Worm (Caenorhabditis elegans): ENCODE results near the gene srw-55.

DNA sequence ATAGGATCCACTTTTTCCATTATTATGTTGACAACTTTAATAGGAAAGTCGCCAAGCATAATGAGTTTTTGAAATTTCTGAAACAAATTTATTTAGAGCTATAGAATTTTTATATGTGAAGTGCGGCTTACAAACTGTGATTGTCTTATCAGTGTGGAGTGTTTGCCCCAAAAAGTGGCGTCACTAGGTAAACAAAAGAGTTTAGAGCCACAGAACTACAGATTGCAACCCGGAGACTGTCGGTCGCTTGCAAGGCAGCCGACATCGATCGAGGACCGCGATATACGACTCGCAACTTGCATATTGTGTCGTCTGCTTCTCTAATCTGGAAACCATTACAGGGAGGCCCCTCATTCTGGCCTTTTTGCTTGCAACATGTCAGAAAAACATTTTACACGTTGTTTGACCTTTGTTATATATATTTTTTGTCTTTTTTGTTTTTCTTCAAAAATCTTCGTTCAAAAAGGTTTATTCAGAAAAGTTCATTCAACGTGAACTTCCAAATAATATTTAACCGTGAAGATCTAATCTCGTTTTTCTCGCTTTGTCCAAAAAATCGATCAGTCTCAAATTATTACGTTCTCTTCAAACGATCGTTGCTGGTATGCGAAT is 42.7 kb upstream of the srw-55 start, which contains the start of the genes fbxa-99 and F36G9.13:
- TF ChIP-seq zip-11 (GFP tag; IDR thresholded peaks at IDR 0.05), result no peak
- no peak for TF ChIP-seq nhr-25 (tag; optimal IDR thresholded peaks at IDR 0.05; ENCODE audit: borderline replicate concordance, insufficient read depth)
- no peak for TF ChIP-seq nhr-237 (tag; optimal IDR thresholded peaks at IDR 0.05)
- no peak for TF ChIP-seq snpc-1.2 (GFP tag; IDR thresholded peaks at IDR 0.05)
- TF ChIP-seq unc-62 (GFP tag; optimal IDR thresholded peaks at IDR 0.05 in 1 of 2), result no peak
- TF ChIP-seq unc-62 (tag; optimal IDR thresholded peaks at IDR 0.05), result no peak
